Worm (Caenorhabditis elegans) whole organism, early embryonic: ENCODE data around the gene gcy-14.

Experiments
- B0310.2 ChIP-seq: sonication (generic microtip); optimal IDR thresholded peaks from 2 replicates; lab custom pipeline; 2016; ENCODE audit warnings: mild to moderate bottlenecking, missing genetic modification characterization, missing compliant biosample characterization
- F13C5.2 ChIP-seq: sonication (generic microtip); optimal IDR thresholded peaks from 2 replicates; lab custom pipeline; 2017; ENCODE audit warnings: mild to moderate bottlenecking, missing genetic modification characterization, inconsistent platforms, missing compliant biosample characterization
- aly-1 ChIP-seq: sonication (generic microtip); optimal IDR thresholded peaks from 2 replicates; lab custom pipeline; 2016; ENCODE audit warnings: missing genetic modification characterization, missing compliant biosample characterization
- ama-1 ChIP-seq: fragments of 150-350 bp; optimal IDR thresholded peaks from 2 replicates; lab custom pipeline; 2014
- ceh-13 ChIP-seq: fragments of 200-800 bp; sonication (Bioruptor generic); optimal IDR thresholded peaks from 2 replicates; lab custom pipeline; 2018; ENCODE audit warnings: mild to moderate bottlenecking, missing genetic modification characterization, missing compliant biosample characterization
- ceh-36 ChIP-seq: sonication (generic microtip); optimal IDR thresholded peaks from 2 replicates; lab custom pipeline; 2016; ENCODE audit warnings: missing genetic modification characterization, inconsistent platforms, missing compliant biosample characterization
- ets-7 ChIP-seq: sonication (generic microtip); optimal IDR thresholded peaks from 2 replicates; lab custom pipeline; 2016; ENCODE audit warnings: missing genotype, missing genetic modification characterization, missing compliant biosample characterization
- flt-1 ChIP-seq: fragments of 200-800 bp; sonication (Bioruptor generic); IDR thresholded peaks from 2 replicates; pipeline ENCODE4 v1.3.6; 2022; ENCODE audit warnings: missing genetic modification characterization, missing compliant biosample characterization
- hmbx-1 ChIP-seq: sonication (generic microtip); optimal IDR thresholded peaks from 2 replicates; lab custom pipeline; 2016; ENCODE audit warnings: mild to moderate bottlenecking, missing genetic modification characterization, missing compliant biosample characterization
- hmg-4 ChIP-seq: fragments of 200-800 bp; sonication (Bioruptor generic); optimal IDR thresholded peaks from 2 replicates; lab custom pipeline; 2018; ENCODE audit warnings: mild to moderate bottlenecking, missing genetic modification characterization, missing compliant biosample characterization
- hnd-1 ChIP-seq: sonication (generic microtip); optimal IDR thresholded peaks from 2 replicates; lab custom pipeline; 2016; ENCODE audit warnings: missing genetic modification characterization, missing compliant biosample characterization
- pes-1 ChIP-seq: fragments of 200-800 bp; sonication (Bioruptor generic); IDR thresholded peaks from 2 replicates; pipeline ENCODE4 v1.3.6; 2022; ENCODE audit warnings: missing genetic modification reagents, missing genetic modification characterization, missing compliant biosample characterization
- scrt-1 ChIP-seq: fragments of 200-800 bp; sonication (Bioruptor generic); IDR thresholded peaks from 2 replicates; pipeline ENCODE4 v1.3.6; 2022; ENCODE audit warnings: missing genetic modification characterization, missing compliant biosample characterization
- sea-1 ChIP-seq: fragments of 200-800 bp; sonication (Bioruptor generic); conservative IDR thresholded peaks from 2 replicates; pipeline ENCODE4 v1.3.6; 2022; ENCODE audit warnings: missing genetic modification characterization, missing compliant biosample characterization
- tbx-11 ChIP-seq: fragments of 200-800 bp; sonication (Bioruptor generic); IDR thresholded peaks from 2 replicates; pipeline ENCODE4 v1.3.6; 2022; ENCODE audit warnings: missing genetic modification characterization, missing compliant biosample characterization
- tbx-37 ChIP-seq: fragments of 200-800 bp; sonication (Bioruptor generic); conservative IDR thresholded peaks from 2 replicates; pipeline ENCODE4 v1.3.6; 2022; ENCODE audit warnings: missing genetic modification reagents, missing genetic modification characterization, missing compliant biosample characterization
- tra-4 ChIP-seq: sonication (generic microtip); optimal IDR thresholded peaks from 2 replicates; lab custom pipeline; 2017; ENCODE audit warnings: missing genetic modification characterization, missing compliant biosample characterization

Gene gcy-14

DNA sequence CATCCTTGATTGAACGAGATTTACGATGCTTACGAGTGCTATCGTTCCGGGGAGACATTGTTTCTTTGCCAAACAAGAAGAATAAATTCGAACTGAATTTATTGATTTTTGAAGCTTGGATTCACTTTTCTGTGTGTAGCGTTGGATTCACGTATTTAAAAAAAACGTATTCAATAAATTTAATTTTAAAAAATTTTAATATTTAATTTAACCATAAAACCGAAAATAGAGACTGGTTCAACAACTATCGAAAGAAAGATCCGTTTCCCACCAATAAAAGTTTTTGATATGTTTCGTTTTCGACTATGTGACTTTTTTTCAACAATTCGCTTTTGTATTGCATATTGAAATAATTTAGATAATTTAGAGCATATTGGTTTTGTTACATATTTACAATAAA lies 7.3 kb upstream of the gcy-14 start, which contains the start of gene ZC412.5:
TSS of gene ZC412.5 (minus strand) at position 101 of the 400 bp plus-strand sequence.
- TF ChIP-seq ama-1 (no peak), hnd-1 (tag; lab: Kevin White, UChicago) (no peak), pes-1 (GFP tag; lab: Robert Waterston, UW) (no peak), hmg-4 (no peak), B0310.2 (tag; lab: Kevin White, UChicago) (no peak), F13C5.2 (tag; lab: Kevin White, UChicago) (no peak), aly-1 (no peak), hmbx-1 (tag; lab: Kevin White, UChicago) (no peak), ceh-13 (GFP tag; lab: Kevin White, UChicago) (no peak), flt-1 (GFP tag; lab: Robert Waterston, UW) (no peak), tra-4 (no peak), sea-1 (GFP tag; lab: Robert Waterston, UW) (no peak), tbx-11 (GFP tag; lab: Robert Waterston, UW) (no peak), scrt-1 (GFP tag; lab: Robert Waterston, UW) (no peak), ets-7 (tag; lab: Kevin White, UChicago) (no peak), ceh-36 (tag; lab: Kevin White, UChicago) (no peak), tbx-37 (no peak)

ce11 chrV:14871365-14871764 lies 3.3 kb upstream of the gcy-14 start, which contains the start of gene ZC412.3:
TSS of gene ZC412.3 (minus strand) at chrV:14871547.
- TF ChIP-seq ets-7 (tag; lab: Kevin White, UChicago) (no peak), scrt-1 (GFP tag; lab: Robert Waterston, UW) (no peak), B0310.2 (tag; lab: Kevin White, UChicago) (no peak), hmg-4 (no peak)

- no peak for TF ChIP-seq hmg-4
- no peak for TF ChIP-seq tbx-37
- TF ChIP-seq aly-1, result no peak
- TF ChIP-seq ama-1, result no peak
- no peak for TF ChIP-seq F13C5.2 (tag; lab: Kevin White, UChicago)
- TF ChIP-seq sea-1 (GFP tag; lab: Robert Waterston, UW), result no peak
- no peak for TF ChIP-seq tra-4
- no peak for TF ChIP-seq ceh-13 (GFP tag; lab: Kevin White, UChicago)
- TF ChIP-seq hnd-1 (tag; lab: Kevin White, UChicago), result no peak
- no peak for TF ChIP-seq flt-1 (GFP tag; lab: Robert Waterston, UW)
- no peak for TF ChIP-seq B0310.2 (tag; lab: Kevin White, UChicago)
- TF ChIP-seq pes-1 (GFP tag; lab: Robert Waterston, UW), result no peak
- TF ChIP-seq tbx-11 (GFP tag; lab: Robert Waterston, UW), result no peak
- TF ChIP-seq ceh-36 (tag; lab: Kevin White, UChicago), result no peak
- TF ChIP-seq hmbx-1 (tag; lab: Kevin White, UChicago), result no peak
- TF ChIP-seq ets-7 (tag; lab: Kevin White, UChicago), result no peak
- no peak for TF ChIP-seq scrt-1 (GFP tag; lab: Robert Waterston, UW)
These were observed 8.7 kb downstream of the gcy-14 start for ce11 chrV:14859380-14859779.

- no peak for TF ChIP-seq hmbx-1 (tag; lab: Kevin White, UChicago)
- no peak for TF ChIP-seq sea-1 (GFP tag; lab: Robert Waterston, UW)
These were observed 9.6 kb downstream of the gcy-14 start, which contains the start of gene npr-13 for ce11 chrV:14858503-14858902. TSS of gene npr-13 (minus strand) at chrV:14858603.

DNA sequence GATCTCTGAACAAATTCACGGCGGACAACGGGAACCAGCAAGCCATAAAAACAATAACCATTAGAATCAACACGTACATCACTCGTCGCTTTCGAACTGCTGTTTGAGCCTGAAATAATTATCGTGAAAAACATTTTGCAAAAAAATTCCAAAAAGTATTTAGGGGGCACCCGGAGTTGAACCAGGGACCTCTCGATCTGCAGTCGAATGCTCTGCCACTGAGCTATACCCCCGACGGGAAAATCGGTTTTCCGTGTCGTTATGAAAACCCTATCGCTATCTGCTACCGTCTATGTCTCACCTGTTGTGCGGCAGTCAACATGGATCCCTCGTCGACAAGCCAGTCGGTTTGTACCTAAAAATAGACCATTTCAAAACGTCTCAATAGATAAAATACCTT lies 12.5 kb downstream of the gcy-14 start:
- TF ChIP-seq hmg-4, result peak; percentile 72
- TF ChIP-seq hnd-1 (tag; lab: Kevin White, UChicago), result peak; percentile 32
- peak; percentile 72 for TF ChIP-seq sea-1 (GFP tag; lab: Robert Waterston, UW)
- TF ChIP-seq F13C5.2 (tag; lab: Kevin White, UChicago), result peak; percentile 56
- peak; percentile 39 for TF ChIP-seq hmbx-1 (tag; lab: Kevin White, UChicago)
- TF ChIP-seq tbx-11 (GFP tag; lab: Robert Waterston, UW), result peak; percentile 72
- peak; percentile 86 for TF ChIP-seq pes-1 (GFP tag; lab: Robert Waterston, UW)
- TF ChIP-seq ets-7 (tag; lab: Kevin White, UChicago), result no peak
- TF ChIP-seq scrt-1 (GFP tag; lab: Robert Waterston, UW), result peak; percentile 87
- TF ChIP-seq ceh-13 (GFP tag; lab: Kevin White, UChicago), result peak; percentile 62
- peak; percentile 56 for TF ChIP-seq tbx-37
- TF ChIP-seq ceh-36 (tag; lab: Kevin White, UChicago), result peak; percentile 65
- TF ChIP-seq ama-1, result no peak
- peak; percentile 86 for TF ChIP-seq flt-1 (GFP tag; lab: Robert Waterston, UW)
- peak; percentile 38 for TF ChIP-seq B0310.2 (tag; lab: Kevin White, UChicago)
- peak; percentile 27 for TF ChIP-seq tra-4
- TF ChIP-seq aly-1, result peak; percentile 24

DNA sequence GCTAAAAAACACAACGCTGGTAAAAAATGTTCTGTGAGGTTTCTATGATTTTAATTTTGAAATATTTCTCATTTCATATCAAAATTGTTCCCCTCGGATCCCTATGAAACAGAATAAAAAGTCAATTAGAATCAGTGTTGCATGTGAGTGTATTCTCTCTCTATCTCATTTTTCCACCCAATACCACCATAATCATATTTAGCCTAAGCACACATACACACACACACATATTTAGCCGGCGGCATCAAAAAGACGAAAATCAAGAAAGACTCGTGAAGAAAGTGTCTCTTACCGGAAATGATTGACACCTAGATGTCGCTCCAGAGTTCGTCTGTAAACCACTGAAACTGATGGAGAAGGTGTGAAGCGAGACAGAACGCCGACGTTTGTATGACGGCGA lies 13.8 kb downstream of the gcy-14 start:
- TF ChIP-seq hmg-4 (no peak), sea-1 (GFP tag; lab: Robert Waterston, UW) (no peak), tbx-37 (no peak), pes-1 (GFP tag; lab: Robert Waterston, UW) (no peak)

- TF ChIP-seq aly-1, result no peak
- TF ChIP-seq tbx-37, result no peak
- no peak for TF ChIP-seq sea-1 (GFP tag; lab: Robert Waterston, UW)
- TF ChIP-seq hmbx-1 (tag; lab: Kevin White, UChicago), result no peak
- no peak for TF ChIP-seq ceh-36 (tag; lab: Kevin White, UChicago)
These were observed 14.3 kb downstream of the gcy-14 start for ce11 chrV:14853739-14854138.

DNA sequence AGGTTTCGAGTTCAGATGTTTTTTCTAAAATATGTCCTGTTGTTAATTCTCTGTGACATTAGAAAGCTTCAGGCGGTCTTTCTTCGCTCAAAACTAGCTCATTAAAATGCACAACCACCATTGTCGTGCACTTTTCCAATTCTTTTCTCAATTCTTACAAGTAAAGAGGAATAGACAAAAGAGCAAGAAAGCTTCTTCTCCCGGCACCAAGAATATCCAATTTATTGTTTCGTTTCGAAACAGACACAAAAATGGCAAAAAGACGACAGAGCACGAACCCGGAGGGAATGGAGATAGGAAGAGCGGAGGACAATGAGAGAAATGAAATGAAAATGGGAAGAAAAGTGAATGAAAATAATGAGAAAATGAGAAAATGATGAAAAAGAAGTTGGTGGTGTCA lies 15.5 kb downstream of the gcy-14 start:
- TF ChIP-seq flt-1 (GFP tag; lab: Robert Waterston, UW) (no peak), F13C5.2 (tag; lab: Kevin White, UChicago) (no peak), tbx-37 (no peak), ets-7 (tag; lab: Kevin White, UChicago) (no peak), pes-1 (GFP tag; lab: Robert Waterston, UW) (no peak), tra-4 (no peak), scrt-1 (GFP tag; lab: Robert Waterston, UW) (no peak), sea-1 (GFP tag; lab: Robert Waterston, UW) (no peak), hnd-1 (tag; lab: Kevin White, UChicago) (no peak), hmg-4 (no peak), ama-1 (no peak), aly-1 (no peak), hmbx-1 (tag; lab: Kevin White, UChicago) (no peak), ceh-13 (GFP tag; lab: Kevin White, UChicago) (no peak), ceh-36 (tag; lab: Kevin White, UChicago) (no peak), tbx-11 (GFP tag; lab: Robert Waterston, UW) (no peak), B0310.2 (tag; lab: Kevin White, UChicago) (no peak)
